Worm (Caenorhabditis elegans): ENCODE results near the gene B0563.7.

The B0563.7 gene

ce11 chrX:9161253-9161904 is 7.3 kb upstream of the B0563.7 start:
- no peak for TF ChIP-seq unc-62 (GFP tag; optimal IDR thresholded peaks at IDR 0.05)

ce11 chrX:9155751-9156150 is 1.6 kb upstream of the B0563.7 start:
- TF ChIP-seq unc-62 (GFP tag; optimal IDR thresholded peaks at IDR 0.05): no peak

- no peak for TF ChIP-seq unc-62 (GFP tag; optimal IDR thresholded peaks at IDR 0.05)
Measured at ce11 chrX:9150269-9150744, 3.8 kb downstream of the B0563.7 start, which contains the start of gene tmbi-4. TSS of gene tmbi-4 (plus strand) at chrX:9150694.

- no peak for TF ChIP-seq unc-62 (GFP tag; optimal IDR thresholded peaks at IDR 0.05)
Measured at ce11 chrX:9146953-9147352, 7.2 kb downstream of the B0563.7 start.

ce11 chrX:9145848-9146247 is 8.3 kb downstream of the B0563.7 start, which contains the start of gene B0563.5:
TSS of gene B0563.5 (plus strand) at chrX:9146148.
- TF ChIP-seq unc-62 (GFP tag; optimal IDR thresholded peaks at IDR 0.05): no peak

- no peak for TF ChIP-seq unc-62 (GFP tag; optimal IDR thresholded peaks at IDR 0.05)
Measured at ce11 chrX:9137402-9137801, 16.7 kb downstream of the B0563.7 start, which contains the start of gene B0563.6. TSS of gene B0563.6 (plus strand) at chrX:9137702.

- no peak for TF ChIP-seq unc-62 (GFP tag; optimal IDR thresholded peaks at IDR 0.05)
Measured at ce11 chrX:9117541-9117940, 36.6 kb downstream of the B0563.7 start.

- no peak for TF ChIP-seq unc-62 (GFP tag; optimal IDR thresholded peaks at IDR 0.05)
Measured at ce11 chrX:9113829-9114228, 40.3 kb downstream of the B0563.7 start, which contains the start of gene C25A11.2. TSS of gene C25A11.2 (plus strand) at chrX:9114066.

ce11 chrX:9111585-9111984 is 42.5 kb downstream of the B0563.7 start:
- TF ChIP-seq unc-62 (GFP tag; optimal IDR thresholded peaks at IDR 0.05): no peak

ce11 chrX:9107866-9108265 is 46.2 kb downstream of the B0563.7 start:
- no peak for TF ChIP-seq unc-62 (GFP tag; optimal IDR thresholded peaks at IDR 0.05)

ce11 chrX:9105888-9106287 is 48.2 kb downstream of the B0563.7 start:
- no peak for TF ChIP-seq unc-62 (GFP tag; optimal IDR thresholded peaks at IDR 0.05)

- TF ChIP-seq unc-62 (GFP tag; optimal IDR thresholded peaks at IDR 0.05): no peak
Measured at ce11 chrX:9105075-9105474, 49.0 kb downstream of the B0563.7 start.

- no peak for TF ChIP-seq unc-62 (GFP tag; optimal IDR thresholded peaks at IDR 0.05)
Measured at ce11 chrX:9104399-9104798, 49.7 kb downstream of the B0563.7 start.

ce11 chrX:9103584-9103983 is 50.5 kb downstream of the B0563.7 start:
- TF ChIP-seq unc-62 (GFP tag; optimal IDR thresholded peaks at IDR 0.05): no peak

ce11 chrX:9103048-9103447 is 51.1 kb downstream of the B0563.7 start:
- TF ChIP-seq unc-62 (GFP tag; optimal IDR thresholded peaks at IDR 0.05): no peak

All from whole organism, dauer.